Fruit fly (Drosophila melanogaster) whole organism, wandering third instar larva: Measurements from ENCODE around the gene Lsp1gamma.

Source experiments
- CrebA ChIP-seq: fragments of 200-800 bp; sonication (Bioruptor generic); optimal IDR thresholded peaks from 2 replicates; lab custom pipeline; 2016; ENCODE audit warnings: missing biosample characterization, mild to moderate bottlenecking, missing genetic modification characterization, borderline replicate concordance
- GATAd ChIP-seq: sonication (Bioruptor generic); optimal IDR thresholded peaks from 2 replicates; lab custom pipeline; 2016; ENCODE audit warnings: missing biosample characterization, missing genetic modification characterization
- Hnf4 ChIP-seq: fragments of 200-800 bp; sonication (Bioruptor generic); optimal IDR thresholded peaks from 2 replicates; lab custom pipeline; 2016; ENCODE audit warnings: missing biosample characterization, mild to moderate bottlenecking, missing genetic modification characterization
- Sp1 ChIP-seq: fragments of 200-800 bp; sonication (Bioruptor generic); optimal IDR thresholded peaks from 3 replicates; lab custom pipeline; 2019; ENCODE audit warnings: missing biosample characterization, mild to moderate bottlenecking, missing genetic modification characterization, moderate library complexity
- brk ChIP-seq: fragments of 200-800 bp; sonication (Bioruptor generic); optimal IDR thresholded peaks from 2 replicates; lab custom pipeline; 2016; ENCODE audit warnings: missing biosample characterization, mild to moderate bottlenecking, missing genetic modification characterization
- dmrt93B ChIP-seq: fragments of 200-800 bp; sonication (Bioruptor generic); optimal IDR thresholded peaks from 2 replicates; lab custom pipeline; 2018; ENCODE audit warnings: missing biosample characterization, mild to moderate bottlenecking, missing genetic modification characterization
- foxo ChIP-seq, 2 experiments: fragments of 200-800 bp; sonication (Bioruptor generic); optimal IDR thresholded peaks; 2 replicates in 1 of 2; 3 replicates in 1 of 2; lab custom pipeline; 2016 to 2017; ENCODE audit warnings: missing biosample characterization in 2 of 2, missing genetic modification characterization in 2 of 2
- fru ChIP-seq: fragments of 200-800 bp; sonication (Bioruptor generic); optimal IDR thresholded peaks from 3 replicates; lab custom pipeline; 2016; ENCODE audit warnings: missing biosample characterization, mild to moderate bottlenecking, missing genetic modification characterization
- lola ChIP-seq: fragments of >200 bp; optimal IDR thresholded peaks from 2 replicates; lab custom pipeline; 2017; ENCODE audit warnings: missing biosample characterization, missing genetic modification characterization

DNA sequence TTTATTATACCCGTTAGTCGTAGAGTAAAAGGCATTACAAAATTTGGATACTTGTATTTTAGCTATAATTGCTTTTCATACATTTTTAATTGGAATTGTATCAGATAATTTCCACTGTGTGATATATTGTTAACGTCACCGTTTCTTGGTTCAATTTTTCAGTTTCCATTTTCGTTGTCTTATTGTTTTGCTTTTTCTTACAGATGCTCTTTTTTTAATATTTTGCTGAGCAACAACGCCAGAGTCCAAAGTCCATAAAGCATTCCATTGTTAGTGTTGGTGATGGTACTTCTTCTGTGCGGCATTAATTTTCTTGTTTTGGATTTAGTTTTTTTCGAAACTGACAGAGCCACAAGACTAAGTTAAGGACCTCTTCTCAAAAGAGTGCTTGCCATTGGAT is 16.7 kb downstream of the Lsp1gamma start:
- no peak for TF ChIP-seq lola (GFP tag; lab: Kevin White, UChicago)
- TF ChIP-seq foxo (GFP tag; optimal IDR thresholded peaks at IDR 0.05; lab: Kevin White, UChicago) = no peak
- no peak for TF ChIP-seq GATAd (GFP tag; lab: Kevin White, UChicago)
- TF ChIP-seq CrebA = no peak
- TF ChIP-seq fru = no peak
- no peak for TF ChIP-seq Sp1 (GFP tag; lab: Kevin White, UChicago)
- TF ChIP-seq Hnf4 = no peak
- no peak for TF ChIP-seq brk
- TF ChIP-seq dmrt93B (GFP tag; lab: Kevin White, UChicago) = no peak
